Worm (Caenorhabditis elegans): ENCODE data around the gene cubn-1.
A peak's percentile ranks its signal among the peaks of the same experiment; 100 is the strongest.

cubn-1 gene

ce11 chrV:12636248-12636647 lies 25.1 kb downstream of the cubn-1 start (continued):
- no peak for TF ChIP-seq unc-62 (GFP tag; optimal IDR thresholded peaks at IDR 0.05)
- TF ChIP-seq blmp-1 (tag; optimal IDR thresholded peaks at IDR 0.05) = peak; percentile 54
- no peak for TF ChIP-seq unc-30 (tag; optimal IDR thresholded peaks at IDR 0.05)
- no peak for TF ChIP-seq mep-1 (tag; optimal IDR thresholded peaks at IDR 0.05)
- peak; percentile 21 for TF ChIP-seq tbx-2 (tag; optimal IDR thresholded peaks at IDR 0.05)
- TF ChIP-seq lin-35 (GFP tag; optimal IDR thresholded peaks at IDR 0.05) = no peak
- TF ChIP-seq Y116A8C.19 (tag; optimal IDR thresholded peaks at IDR 0.05; ENCODE audit: borderline replicate concordance) = no peak
- no peak for TF ChIP-seq snu-23 (GFP tag; optimal IDR thresholded peaks at IDR 0.05)
- TF ChIP-seq irx-1 (tag; optimal IDR thresholded peaks at IDR 0.05) = peak; percentile 15
- TF ChIP-seq nhr-237 (tag; optimal IDR thresholded peaks at IDR 0.05) = no peak
- no peak for TF ChIP-seq ets-5 (GFP tag; IDR thresholded peaks at IDR 0.05)
- peak; percentile 93 for TF ChIP-seq dsc-1 (tag; optimal IDR thresholded peaks at IDR 0.05)
- TF ChIP-seq nhr-84 (tag; optimal IDR thresholded peaks at IDR 0.05) = no peak
- TF ChIP-seq nhr-20 (tag; optimal IDR thresholded peaks at IDR 0.05) = peak; percentile 82
- peak; percentile 88 for TF ChIP-seq rnt-1 (tag; optimal IDR thresholded peaks at IDR 0.05)
- TF ChIP-seq C16A3.4 (tag; optimal IDR thresholded peaks at IDR 0.05) = peak; percentile 23
- TF ChIP-seq alr-1 (tag; optimal IDR thresholded peaks at IDR 0.05; ENCODE audit: borderline replicate concordance) = no peak
- TF ChIP-seq ztf-11 (tag; optimal IDR thresholded peaks at IDR 0.05) = no peak
- no peak for TF ChIP-seq pqm-1 (tag; optimal IDR thresholded peaks at IDR 0.05)
- TF ChIP-seq mab-9 (GFP tag; IDR thresholded peaks at IDR 0.05) = no peak
- no peak for TF ChIP-seq nhr-12 (tag; optimal IDR thresholded peaks at IDR 0.05)
- TF ChIP-seq mdl-1 (tag; optimal IDR thresholded peaks at IDR 0.05) = peak in 1 of 2 experiments; percentile 3
- peak; percentile 12 for TF ChIP-seq nhr-47 (tag; optimal IDR thresholded peaks at IDR 0.05)
- TF ChIP-seq ceh-82 (tag; optimal IDR thresholded peaks at IDR 0.05) = no peak
- TF ChIP-seq nhr-11 (tag; optimal IDR thresholded peaks at IDR 0.05) = no peak
- no peak for TF ChIP-seq unc-86 (tag; optimal IDR thresholded peaks at IDR 0.05)
- no peak for TF ChIP-seq egl-13 (tag; optimal IDR thresholded peaks at IDR 0.05)
- TF ChIP-seq snpc-4 (tag; optimal IDR thresholded peaks at IDR 0.05) = no peak
- TF ChIP-seq fkh-8 (tag; optimal IDR thresholded peaks at IDR 0.05) = no peak
- no peak for TF ChIP-seq ceh-63 (GFP tag; optimal IDR thresholded peaks at IDR 0.05)
- TF ChIP-seq zip-4 (GFP tag; optimal IDR thresholded peaks at IDR 0.05) = no peak
- no peak for TF ChIP-seq ceh-8 (GFP tag; optimal IDR thresholded peaks at IDR 0.05)
- no peak for TF ChIP-seq jun-1 (tag; optimal IDR thresholded peaks at IDR 0.05)
- no peak for TF ChIP-seq dpl-1 (GFP tag; optimal IDR thresholded peaks at IDR 0.05)
- TF ChIP-seq vab-15 (tag; optimal IDR thresholded peaks at IDR 0.05) = no peak
- no peak for TF ChIP-seq ceh-88 (GFP tag; IDR thresholded peaks at IDR 0.05)
- no peak for TF ChIP-seq ceh-90 (tag; optimal IDR thresholded peaks at IDR 0.05)
- no peak for TF ChIP-seq ces-1 (GFP tag; optimal IDR thresholded peaks at IDR 0.05)
- TF ChIP-seq nhr-28 (tag; optimal IDR thresholded peaks at IDR 0.05) = no peak

ce11 chrV:12637238-12637690 lies 26.1 kb downstream of the cubn-1 start, which contains the start of gene F56H9.2:
Gene F56H9.2 (plus strand): TSS chrV:12637663.
- TF ChIP-seq nhr-85 (tag) (peak; percentile 98), dsc-1 (tag; optimal IDR thresholded peaks at IDR 0.05) (peak; percentile 82), swsn-7 (tag; optimal IDR thresholded peaks at IDR 0.05) (peak; percentile 74), nhr-12 (tag; optimal IDR thresholded peaks at IDR 0.05) (no peak), aly-2 (tag; optimal IDR thresholded peaks at IDR 0.05) (no peak), unc-98 (GFP tag; IDR thresholded peaks at IDR 0.05) (no peak), elt-2 (tag; optimal IDR thresholded peaks at IDR 0.05) (peak; percentile 89), nhr-237 (tag; optimal IDR thresholded peaks at IDR 0.05) (no peak), sptf-1 (tag; optimal IDR thresholded peaks at IDR 0.05) (no peak), mdl-1 (tag; optimal IDR thresholded peaks at IDR 0.05) (peak in 1 of 2 experiments; percentile 96), lin-13 (GFP tag; optimal IDR thresholded peaks at IDR 0.05) (peak; percentile 8), C16A3.4 (tag; optimal IDR thresholded peaks at IDR 0.05) (peak; percentile 41), grh-1 (GFP tag; IDR thresholded peaks at IDR 0.05) (peak; percentile 69), hlh-17 (GFP tag; optimal IDR thresholded peaks at IDR 0.05; ENCODE audit: borderline replicate concordance) (no peak), F16B12.6 (tag; optimal IDR thresholded peaks at IDR 0.05) (no peak), elt-3 (tag; optimal IDR thresholded peaks at IDR 0.05) (peak in 3 of 6 experiments; percentile 68 to 92 (median 70)), lsy-2 (tag; optimal IDR thresholded peaks at IDR 0.05) (peak; percentile 53 to 77), ama-1 (optimal IDR thresholded peaks at IDR 0.05) (peak; percentile 36), irx-1 (tag; optimal IDR thresholded peaks at IDR 0.05) (peak; percentile 59), skn-1 (tag; optimal IDR thresholded peaks at IDR 0.05) (peak; percentile 65), snpc-4 (tag; optimal IDR thresholded peaks at IDR 0.05) (no peak), ztf-4 (tag; optimal IDR thresholded peaks at IDR 0.05) (peak; percentile 4), ceh-8 (GFP tag; optimal IDR thresholded peaks at IDR 0.05) (no peak), unc-30 (tag; optimal IDR thresholded peaks at IDR 0.05) (no peak)
